Worm (Caenorhabditis elegans): Measurements from ENCODE around the gene ceh-18.
A peak's percentile ranks its signal among the peaks of the same experiment; 100 is the strongest.

Gene ceh-18

ce11 chrX:3814827-3815226 is 42.8 kb downstream of the ceh-18 start:
- TF ChIP-seq nhr-25 (tag; optimal IDR thresholded peaks at IDR 0.05) (no peak), hmg-11 (tag; optimal IDR thresholded peaks at IDR 0.05) (no peak), pha-4 (tag; optimal IDR thresholded peaks at IDR 0.05) (peak; percentile 8), tbx-2 (tag; optimal IDR thresholded peaks at IDR 0.05) (no peak), ama-1 (optimal IDR thresholded peaks at IDR 0.05) (no peak), nhr-28 (tag; optimal IDR thresholded peaks at IDR 0.05) (no peak), elt-2 (tag; optimal IDR thresholded peaks at IDR 0.05) (peak; percentile 51), pqm-1 (tag; optimal IDR thresholded peaks at IDR 0.05) (peak; percentile 21)

- TF ChIP-seq unc-39 (tag; optimal IDR thresholded peaks at IDR 0.05): no peak
- no peak for TF ChIP-seq ztf-11 (tag; optimal IDR thresholded peaks at IDR 0.05)
- TF ChIP-seq pha-4 (tag; optimal IDR thresholded peaks at IDR 0.05): no peak
- no peak for TF ChIP-seq egl-27 (tag; optimal IDR thresholded peaks at IDR 0.05)
- TF ChIP-seq zag-1 (tag; optimal IDR thresholded peaks at IDR 0.05): no peak
- no peak for TF ChIP-seq tbx-2 (tag; optimal IDR thresholded peaks at IDR 0.05)
- no peak for TF ChIP-seq nhr-23 (tag; optimal IDR thresholded peaks at IDR 0.05)
- TF ChIP-seq ceh-28 (tag; optimal IDR thresholded peaks at IDR 0.05): no peak
- no peak for TF ChIP-seq snpc-4 (tag; optimal IDR thresholded peaks at IDR 0.05)
- no peak for TF ChIP-seq hmg-11 (tag; optimal IDR thresholded peaks at IDR 0.05)
- TF ChIP-seq eor-1 (tag; optimal IDR thresholded peaks at IDR 0.05): no peak
- no peak for TF ChIP-seq nhr-28 (tag; optimal IDR thresholded peaks at IDR 0.05)
- no peak for TF ChIP-seq nhr-76 (tag; optimal IDR thresholded peaks at IDR 0.05)
- TF ChIP-seq nhr-67 (tag; optimal IDR thresholded peaks at IDR 0.05): no peak
- no peak for TF ChIP-seq daf-12 (tag; optimal IDR thresholded peaks at IDR 0.05)
- TF ChIP-seq nhr-77 (tag; optimal IDR thresholded peaks at IDR 0.05): no peak
- TF ChIP-seq elt-2 (tag; optimal IDR thresholded peaks at IDR 0.05): no peak
- TF ChIP-seq fkh-10 (GFP tag; optimal IDR thresholded peaks at IDR 0.05): no peak
- TF ChIP-seq fkh-2 (tag; optimal IDR thresholded peaks at IDR 0.05): no peak
- TF ChIP-seq pqm-1 (tag; optimal IDR thresholded peaks at IDR 0.05): no peak
Measured at ce11 chrX:3807166-3807565, 50.4 kb downstream of the ceh-18 start, which contains the start of gene F35A5.1. Gene F35A5.1 (plus strand): TSS chrX:3807466.

- TF ChIP-seq nhr-43 (tag; optimal IDR thresholded peaks at IDR 0.05; ENCODE audit: poor library complexity, severe bottlenecking): no peak
- no peak for TF ChIP-seq daf-12 (tag; optimal IDR thresholded peaks at IDR 0.05)
- no peak for TF ChIP-seq ceh-28 (tag; optimal IDR thresholded peaks at IDR 0.05)
- TF ChIP-seq ceh-16 (tag; optimal IDR thresholded peaks at IDR 0.05): no peak
- TF ChIP-seq nhr-11 (tag; optimal IDR thresholded peaks at IDR 0.05): no peak
- no peak for TF ChIP-seq R02D3.7 (tag; optimal IDR thresholded peaks at IDR 0.05)
- TF ChIP-seq egl-5 (tag; optimal IDR thresholded peaks at IDR 0.05): no peak
- TF ChIP-seq pha-4 (tag; optimal IDR thresholded peaks at IDR 0.05): no peak
Measured at ce11 chrX:3804837-3805236, 52.8 kb downstream of the ceh-18 start, which contains the start of gene F35A5.2. Gene F35A5.2 (plus strand): TSS chrX:3805137.

ce11 chrX:3803314-3803713 is 54.3 kb downstream of the ceh-18 start, which contains the start of gene F35A5.8:
Gene F35A5.8 (minus strand): TSS chrX:3803464.
- peak; percentile 11 for TF ChIP-seq skn-1 (tag; optimal IDR thresholded peaks at IDR 0.05)
- no peak for TF ChIP-seq daf-12 (tag; optimal IDR thresholded peaks at IDR 0.05)
- no peak for TF ChIP-seq nhr-77 (tag; optimal IDR thresholded peaks at IDR 0.05)
- TF ChIP-seq fkh-2 (tag; optimal IDR thresholded peaks at IDR 0.05): no peak
- TF ChIP-seq ZK546.5 (tag; optimal IDR thresholded peaks at IDR 0.05): no peak
- TF ChIP-seq nhr-12 (tag; optimal IDR thresholded peaks at IDR 0.05): no peak
- TF ChIP-seq snpc-4 (tag; optimal IDR thresholded peaks at IDR 0.05): peak; percentile 55
- peak; percentile 58 for TF ChIP-seq elt-2 (tag; optimal IDR thresholded peaks at IDR 0.05)
- TF ChIP-seq elt-1 (tag; optimal IDR thresholded peaks at IDR 0.05): no peak
- no peak for TF ChIP-seq sea-2 (GFP tag; optimal IDR thresholded peaks at IDR 0.05)
- no peak for TF ChIP-seq ztf-11 (tag; optimal IDR thresholded peaks at IDR 0.05)
- no peak for TF ChIP-seq nhr-28 (tag; optimal IDR thresholded peaks at IDR 0.05)
- no peak for TF ChIP-seq elt-3 (tag; optimal IDR thresholded peaks at IDR 0.05)
- TF ChIP-seq tbx-2 (tag; optimal IDR thresholded peaks at IDR 0.05): peak; percentile 64
- TF ChIP-seq nhr-23 (tag; optimal IDR thresholded peaks at IDR 0.05): peak; percentile 79
- TF ChIP-seq fos-1 (tag; optimal IDR thresholded peaks at IDR 0.05): no peak
- TF ChIP-seq ceh-28 (tag; optimal IDR thresholded peaks at IDR 0.05): peak; percentile 12
- TF ChIP-seq unc-39 (tag; optimal IDR thresholded peaks at IDR 0.05): no peak
- TF ChIP-seq pha-4 (tag; optimal IDR thresholded peaks at IDR 0.05): peak; percentile 94
- peak; percentile 13 for TF ChIP-seq pqm-1 (tag; optimal IDR thresholded peaks at IDR 0.05)
- no peak for TF ChIP-seq ceh-16 (tag; optimal IDR thresholded peaks at IDR 0.05)
- no peak for TF ChIP-seq nhr-67 (tag; optimal IDR thresholded peaks at IDR 0.05)
- TF ChIP-seq jun-1 (tag; optimal IDR thresholded peaks at IDR 0.05): no peak
- TF ChIP-seq ceh-9 (tag; optimal IDR thresholded peaks at IDR 0.05): no peak
- TF ChIP-seq lin-39 (tag; optimal IDR thresholded peaks at IDR 0.05): peak; percentile 37
- peak; percentile 61 for TF ChIP-seq ceh-82 (tag; optimal IDR thresholded peaks at IDR 0.05)
- no peak for TF ChIP-seq nhr-237 (tag; optimal IDR thresholded peaks at IDR 0.05)
- TF ChIP-seq nhr-43 (tag; optimal IDR thresholded peaks at IDR 0.05; ENCODE audit: poor library complexity, severe bottlenecking): no peak
- peak; percentile 48 for TF ChIP-seq lin-15B (tag; optimal IDR thresholded peaks at IDR 0.05)
- peak; percentile 75 for TF ChIP-seq nfya-1 (tag; optimal IDR thresholded peaks at IDR 0.05; ENCODE audit: insufficient read depth)
- no peak for TF ChIP-seq nhr-76 (tag; optimal IDR thresholded peaks at IDR 0.05)
- TF ChIP-seq ama-1 (optimal IDR thresholded peaks at IDR 0.05): no peak
- no peak for TF ChIP-seq unc-62 (GFP tag; optimal IDR thresholded peaks at IDR 0.05)
- no peak for TF ChIP-seq R02D3.7 (tag; optimal IDR thresholded peaks at IDR 0.05)
- peak; percentile 43 for TF ChIP-seq lsy-12 (tag; optimal IDR thresholded peaks at IDR 0.05)
- TF ChIP-seq nhr-11 (tag; optimal IDR thresholded peaks at IDR 0.05): no peak
- no peak for TF ChIP-seq egl-27 (tag; optimal IDR thresholded peaks at IDR 0.05)
- no peak for TF ChIP-seq hmg-11 (tag; optimal IDR thresholded peaks at IDR 0.05)
- no peak for TF ChIP-seq aly-2 (tag; optimal IDR thresholded peaks at IDR 0.05)

Measured in whole organism, L3 larva.